Worm (Caenorhabditis elegans) whole organism, L1 larva: Measurements from ENCODE around the gene sdf-9.

Experiments
- C04F5.9 ChIP-seq: sonication (generic microtip); optimal IDR thresholded peaks from 2 replicates; lab custom pipeline; 2016; ENCODE audit warnings: missing genetic modification characterization, missing compliant biosample characterization
- C16A3.4 ChIP-seq: fragments of 150-350 bp; optimal IDR thresholded peaks from 2 replicates; lab custom pipeline; 2014; ENCODE audit warnings: missing biosample characterization, missing genetic modification characterization
- C34B4.2 ChIP-seq: sonication (generic microtip); optimal IDR thresholded peaks from 2 replicates; lab custom pipeline; 2017; ENCODE audit warnings: mild to moderate bottlenecking, missing genetic modification characterization, missing compliant biosample characterization
- Y116A8C.19 ChIP-seq: sonication (generic microtip); optimal IDR thresholded peaks from 2 replicates; lab custom pipeline; 2016; ENCODE audit warnings: missing compliant biosample characterization, missing genetic modification characterization, borderline replicate concordance
- aha-1 ChIP-seq: fragments of 150-350 bp; optimal IDR thresholded peaks from 2 replicates; lab custom pipeline; 2014; ENCODE audit warnings: missing biosample characterization, missing genetic modification characterization
- alr-1 ChIP-seq: fragments of 200-800 bp; sonication (Bioruptor generic); optimal IDR thresholded peaks from 2 replicates; lab custom pipeline; 2018; ENCODE audit warnings: borderline replicate concordance, mild to moderate bottlenecking, missing genetic modification characterization, missing compliant biosample characterization
- blmp-1 ChIP-seq: fragments of 150-350 bp; optimal IDR thresholded peaks from 2 replicates; lab custom pipeline; 2014; ENCODE audit warnings: missing biosample characterization, missing genetic modification characterization
- ceh-63 ChIP-seq: fragments of 200-800 bp; sonication (Bioruptor generic); optimal IDR thresholded peaks from 2 replicates; lab custom pipeline; 2018; ENCODE audit warnings: mild to moderate bottlenecking, missing genetic modification characterization, missing compliant biosample characterization
- ceh-8 ChIP-seq: fragments of 200-800 bp; sonication (Bioruptor generic); optimal IDR thresholded peaks from 2 replicates; lab custom pipeline; 2018; ENCODE audit warnings: mild to moderate bottlenecking, missing genetic modification characterization, moderate library complexity, missing compliant biosample characterization
- ceh-82 ChIP-seq, 3 experiments: fragments of 150-350 bp in 1 of 3; sonication (generic microtip) in 2 of 3; optimal IDR thresholded peaks; 2 replicates each; lab custom pipeline; 2014 to 2017; ENCODE audit warnings: missing biosample characterization in 3 of 3, missing genetic modification characterization in 3 of 3
- ceh-90 ChIP-seq: sonication (generic microtip); optimal IDR thresholded peaks from 2 replicates; lab custom pipeline; 2016; ENCODE audit warnings: missing genetic modification characterization, missing compliant biosample characterization
- ces-1 ChIP-seq: fragments of 150-350 bp; optimal IDR thresholded peaks from 2 replicates; lab custom pipeline; 2014; ENCODE audit warnings: missing biosample characterization, missing genetic modification reagents, missing genetic modification characterization
- dsc-1 ChIP-seq: sonication (generic microtip); optimal IDR thresholded peaks from 2 replicates; lab custom pipeline; 2016; ENCODE audit warnings: mild to moderate bottlenecking, missing genetic modification characterization, missing compliant biosample characterization
- efl-1 ChIP-seq, 4 experiments: fragments of 150-350 bp; optimal IDR thresholded peaks in 3 of 4; peaks in 1 of 4; 1 replicate in 1 of 4; 2 replicates in 3 of 4; lab custom pipeline; 2014; ENCODE audit warnings: missing biosample characterization in 2 of 4, missing genetic modification characterization in 2 of 4, missing genetic modification reagents in 2 of 4
- egl-27 ChIP-seq, 2 experiments: fragments of 150-350 bp in 1 of 2; sonication (generic microtip); optimal IDR thresholded peaks; 3 replicates each; lab custom pipeline; 2017 to 2018; ENCODE audit warnings: missing biosample characterization in 2 of 2, missing genetic modification characterization in 2 of 2, missing genetic modification reagents in 2 of 2
- elt-3 ChIP-seq, 6 experiments: fragments of 150-350 bp in 1 of 6; sonication (generic microtip); optimal IDR thresholded peaks; 2 replicates each; lab custom pipeline; 2017 to 2018; ENCODE audit warnings: missing biosample characterization in 6 of 6, missing genetic modification characterization in 6 of 6, inconsistent platforms in 1 of 6
- ets-5 ChIP-seq: fragments of 200-800 bp; sonication (Bioruptor generic); IDR thresholded peaks from 2 replicates; pipeline ENCODE4 v1.3.6; 2022; ENCODE audit warnings: missing genetic modification characterization, missing compliant biosample characterization
- fkh-10 ChIP-seq: sonication (generic microtip); optimal IDR thresholded peaks from 2 replicates; lab custom pipeline; 2017; ENCODE audit warnings: missing biosample characterization, missing genetic modification reagents, missing genetic modification characterization
- hpl-2 ChIP-seq: fragments of 150-350 bp; optimal IDR thresholded peaks from 2 replicates; lab custom pipeline; 2014; ENCODE audit warnings: missing biosample characterization, missing genetic modification reagents, missing genetic modification characterization
- irx-1 ChIP-seq: sonication (generic microtip); optimal IDR thresholded peaks from 2 replicates; lab custom pipeline; 2016; ENCODE audit warnings: missing genetic modification characterization, missing compliant biosample characterization
- lin-15B ChIP-seq: fragments of 150-350 bp; sonication (generic microtip); optimal IDR thresholded peaks from 3 replicates; lab custom pipeline; 2014; ENCODE audit warnings: missing biosample characterization, missing genetic modification characterization
- lin-35 ChIP-seq, 2 experiments: fragments of 150-350 bp; optimal IDR thresholded peaks; 2 replicates each; lab custom pipeline; 2014; ENCODE audit warnings: missing biosample characterization in 2 of 2, missing genetic modification characterization in 2 of 2, missing genetic modification reagents in 2 of 2
- lin-39 ChIP-seq: fragments of 150-350 bp; optimal IDR thresholded peaks from 2 replicates; lab custom pipeline; 2014; ENCODE audit warnings: missing biosample characterization, missing genetic modification reagents, missing genetic modification characterization
- lir-3 ChIP-seq: sonication (generic microtip); optimal IDR thresholded peaks from 2 replicates; lab custom pipeline; 2016; ENCODE audit warnings: mild to moderate bottlenecking, missing genetic modification characterization, moderate library complexity, missing compliant biosample characterization; ENCODE audit not compliant: poor library complexity
- mab-9 ChIP-seq: fragments of 200-800 bp; sonication (Bioruptor generic); IDR thresholded peaks from 2 replicates; pipeline ENCODE4 v1.3.6; 2022; ENCODE audit warnings: missing genetic modification reagents, missing genetic modification characterization, missing compliant biosample characterization
- mdl-1 ChIP-seq, 2 experiments: fragments of 150-350 bp; optimal IDR thresholded peaks; 2 replicates each; lab custom pipeline; 2014 to 2017; ENCODE audit warnings: missing biosample characterization in 2 of 2, missing genetic modification characterization in 2 of 2, inconsistent platforms in 1 of 2
- mef-2 ChIP-seq: fragments of 150-350 bp; optimal IDR thresholded peaks from 2 replicates; lab custom pipeline; 2014; ENCODE audit warnings: missing biosample characterization, missing genetic modification characterization
- mep-1 ChIP-seq: fragments of 150-350 bp; optimal IDR thresholded peaks from 2 replicates; lab custom pipeline; 2014; ENCODE audit warnings: missing biosample characterization, missing genetic modification characterization
- nhr-11 ChIP-seq: fragments of 150-350 bp; optimal IDR thresholded peaks from 2 replicates; lab custom pipeline; 2014; ENCODE audit warnings: missing biosample characterization, missing genetic modification characterization
- nhr-12 ChIP-seq: sonication (generic microtip); optimal IDR thresholded peaks from 2 replicates; lab custom pipeline; 2017; ENCODE audit warnings: missing biosample characterization, missing genetic modification characterization
- nhr-237 ChIP-seq: fragments of 150-350 bp; optimal IDR thresholded peaks from 2 replicates; lab custom pipeline; 2014; ENCODE audit warnings: missing biosample characterization, missing genetic modification characterization
- nhr-47 ChIP-seq: sonication (generic microtip); optimal IDR thresholded peaks from 2 replicates; lab custom pipeline; 2016; ENCODE audit warnings: mild to moderate bottlenecking, missing genetic modification characterization, moderate library complexity, missing compliant biosample characterization
- nhr-77 ChIP-seq: fragments of 150-350 bp; optimal IDR thresholded peaks from 2 replicates; lab custom pipeline; 2014; ENCODE audit warnings: missing biosample characterization, missing genetic modification characterization
- nhr-84 ChIP-seq: sonication (generic microtip); optimal IDR thresholded peaks from 2 replicates; lab custom pipeline; 2017; ENCODE audit warnings: missing biosample characterization, missing genetic modification characterization
- nhr-90 ChIP-seq: sonication (generic microtip); optimal IDR thresholded peaks from 2 replicates; lab custom pipeline; 2016; ENCODE audit warnings: mild to moderate bottlenecking, missing genetic modification characterization, missing compliant biosample characterization; ENCODE audit not compliant: poor library complexity
- pag-3 ChIP-seq: sonication (generic microtip); optimal IDR thresholded peaks from 2 replicates; lab custom pipeline; 2017; ENCODE audit warnings: missing genetic modification characterization, mild to moderate bottlenecking, missing compliant biosample characterization, antibody characterized with exemption, borderline replicate concordance; ENCODE audit not compliant: insufficient read depth
- pqm-1 ChIP-seq: sonication (generic microtip); optimal IDR thresholded peaks from 3 replicates; lab custom pipeline; 2017; ENCODE audit warnings: missing biosample characterization, missing genetic modification characterization
- rnt-1 ChIP-seq: sonication (generic microtip); optimal IDR thresholded peaks from 2 replicates; lab custom pipeline; 2016; ENCODE audit warnings: mild to moderate bottlenecking, missing genetic modification characterization, moderate library complexity, missing compliant biosample characterization
- skn-1 ChIP-seq: fragments of 150-350 bp; optimal IDR thresholded peaks from 2 replicates; lab custom pipeline; 2014; ENCODE audit warnings: missing biosample characterization, missing genetic modification characterization
- snpc-4 ChIP-seq: fragments of 150-350 bp; optimal IDR thresholded peaks from 2 replicates; lab custom pipeline; 2014; ENCODE audit warnings: missing biosample characterization, missing genetic modification characterization
- sox-4 ChIP-seq: sonication (generic microtip); optimal IDR thresholded peaks from 2 replicates; lab custom pipeline; 2016; ENCODE audit warnings: missing genetic modification characterization, missing compliant biosample characterization
- sptf-1 ChIP-seq: fragments of 150-350 bp; optimal IDR thresholded peaks from 2 replicates; lab custom pipeline; 2014; ENCODE audit warnings: missing biosample characterization, missing genetic modification characterization
- sup-37 ChIP-seq: fragments of 200-800 bp; sonication (Bioruptor generic); optimal IDR thresholded peaks from 2 replicates; lab custom pipeline; 2018; ENCODE audit warnings: mild to moderate bottlenecking, missing genetic modification characterization, missing compliant biosample characterization
- swsn-7 ChIP-seq: sonication (generic microtip); optimal IDR thresholded peaks from 2 replicates; lab custom pipeline; 2016; ENCODE audit warnings: missing genetic modification characterization, missing compliant biosample characterization
- tlp-1 ChIP-seq: fragments of 150-350 bp; optimal IDR thresholded peaks from 2 replicates; lab custom pipeline; 2014; ENCODE audit warnings: missing biosample characterization, missing genetic modification characterization
- unc-130 ChIP-seq: fragments of 150-350 bp; optimal IDR thresholded peaks from 2 replicates; lab custom pipeline; 2017; ENCODE audit warnings: missing biosample characterization, missing genetic modification characterization, inconsistent platforms
- unc-30 ChIP-seq: sonication (generic microtip); optimal IDR thresholded peaks from 2 replicates; lab custom pipeline; 2017; ENCODE audit warnings: missing biosample characterization, missing genetic modification characterization
- unc-62 ChIP-seq: fragments of 150-350 bp; optimal IDR thresholded peaks from 2 replicates; lab custom pipeline; 2014; ENCODE audit warnings: missing biosample characterization, missing genetic modification reagents, missing genetic modification characterization
- unc-86 ChIP-seq: sonication (generic microtip); optimal IDR thresholded peaks from 2 replicates; lab custom pipeline; 2016; ENCODE audit warnings: missing genetic modification characterization, missing compliant biosample characterization
- vab-15 ChIP-seq: sonication (generic microtip); optimal IDR thresholded peaks from 2 replicates; lab custom pipeline; 2017; ENCODE audit warnings: missing genotype, mild to moderate bottlenecking, missing genetic modification characterization, missing compliant biosample characterization
- zag-1 ChIP-seq: fragments of 150-350 bp; optimal IDR thresholded peaks from 2 replicates; lab custom pipeline; 2014; ENCODE audit warnings: missing biosample characterization, missing genetic modification characterization
- zip-4 ChIP-seq: fragments of 200-800 bp; sonication (Bioruptor generic); optimal IDR thresholded peaks from 2 replicates; lab custom pipeline; 2018; ENCODE audit warnings: mild to moderate bottlenecking, missing genetic modification characterization, moderate library complexity, missing compliant biosample characterization
- ztf-11 ChIP-seq, 2 experiments: sonication (generic microtip); optimal IDR thresholded peaks; 2 replicates each; lab custom pipeline; 2016 to 2017; ENCODE audit warnings: missing genetic modification characterization in 2 of 2, missing biosample characterization in 1 of 2, missing compliant biosample characterization in 1 of 2

Gene sdf-9

ce11 chrV:20789105-20789504, 8.9 kb upstream of the sdf-9 start, which contains the start of gene tpan-1:
TSS of gene tpan-1 (plus strand) at chrV:20789502.
- TF ChIP-seq sup-37 (GFP tag; lab: Kevin White, UChicago) (no peak), aha-1 (tag; lab: Kevin White, UChicago) (no peak), nhr-84 (tag; lab: Kevin White, UChicago) (no peak), ces-1 (GFP tag; lab: Kevin White, UChicago) (peak; percentile 76), unc-86 (tag; lab: Kevin White, UChicago) (peak; percentile 62), swsn-7 (tag; lab: Kevin White, UChicago) (peak; percentile 58), efl-1 (optimal IDR thresholded peaks at IDR 0.05; lab: Kevin White, UChicago) (peak; percentile 7 to 9), efl-1 (GFP tag; optimal IDR thresholded peaks at IDR 0.05 in 1 of 2; lab: Kevin White, UChicago) (peak; percentile 1 to 83), blmp-1 (tag; lab: Kevin White, UChicago) (no peak), zip-4 (GFP tag; lab: Kevin White, UChicago) (no peak), ceh-90 (tag; lab: Kevin White, UChicago) (no peak), nhr-11 (tag; lab: Kevin White, UChicago) (no peak), nhr-237 (tag; lab: Kevin White, UChicago) (no peak), snpc-4 (tag; lab: Kevin White, UChicago) (peak; percentile 34), nhr-47 (peak; percentile 68), sptf-1 (no peak), lin-35 (GFP tag; optimal IDR thresholded peaks at IDR 0.05; lab: Kevin White, UChicago) (peak in 1 of 2 experiments; percentile 45), ceh-63 (GFP tag; lab: Kevin White, UChicago) (no peak), vab-15 (tag; lab: Kevin White, UChicago) (no peak), nhr-77 (tag; lab: Kevin White, UChicago) (no peak), ceh-8 (GFP tag; lab: Kevin White, UChicago) (peak; percentile 4), ceh-82 (tag; optimal IDR thresholded peaks at IDR 0.05; lab: Kevin White, UChicago) (peak; percentile 7 to 81 (median 50)), nhr-12 (tag; lab: Kevin White, UChicago) (no peak), sox-4 (tag; lab: Kevin White, UChicago) (no peak), ets-5 (GFP tag; lab: Robert Waterston, UW) (no peak), skn-1 (peak; percentile 7), fkh-10 (GFP tag; lab: Kevin White, UChicago) (peak; percentile 82), nhr-90 (no peak), mdl-1 (tag; optimal IDR thresholded peaks at IDR 0.05; lab: Kevin White, UChicago) (peak in 1 of 2 experiments; percentile 38), lir-3 (tag; lab: Kevin White, UChicago) (no peak), pqm-1 (tag; lab: Kevin White, UChicago) (no peak), unc-130 (tag; lab: Kevin White, UChicago) (no peak), mef-2 (tag; lab: Kevin White, UChicago) (no peak), mab-9 (GFP tag; lab: Robert Waterston, UW) (peak; percentile 48; the same call in 1 of the 2 replicates), dsc-1 (tag; lab: Kevin White, UChicago) (peak; percentile 19), Y116A8C.19 (tag; lab: Kevin White, UChicago) (no peak), mep-1 (tag; lab: Kevin White, UChicago) (peak; percentile 29), rnt-1 (no peak), lin-15B (no peak), C34B4.2 (tag; lab: Kevin White, UChicago) (no peak), ztf-11 (tag; optimal IDR thresholded peaks at IDR 0.05; lab: Kevin White, UChicago) (no peak), hpl-2 (GFP tag; lab: Kevin White, UChicago) (no peak), C04F5.9 (tag; lab: Kevin White, UChicago) (no peak), C16A3.4 (no peak), pag-3 (tag; lab: Kevin White, UChicago) (no peak), zag-1 (tag; lab: Kevin White, UChicago) (no peak), unc-30 (tag; lab: Kevin White, UChicago) (no peak), elt-3 (tag; optimal IDR thresholded peaks at IDR 0.05; lab: Kevin White, UChicago) (no peak), lin-39 (tag; lab: Kevin White, UChicago) (no peak), tlp-1 (no peak), unc-62 (GFP tag; lab: Kevin White, UChicago) (no peak), egl-27 (tag; optimal IDR thresholded peaks at IDR 0.05; lab: Kevin White, UChicago) (no peak), alr-1 (tag; lab: Kevin White, UChicago) (no peak), irx-1 (peak; percentile 42)
